Worm (Caenorhabditis elegans) whole organism, L2 larva: ENCODE results near the gene Y71H2AM.12.
A peak's percentile ranks its signal among the peaks of the same experiment; 100 is the strongest.

ENCODE experiments used
- F13H6.1 ChIP-seq: sonication (generic microtip); optimal IDR thresholded peaks from 2 replicates; lab custom pipeline; 2016; ENCODE audit warnings: missing genetic modification characterization, missing compliant biosample characterization
- R02D3.7 ChIP-seq: fragments of 150-350 bp; optimal IDR thresholded peaks from 2 replicates; lab custom pipeline; 2014; ENCODE audit warnings: missing biosample characterization, missing genetic modification characterization
- Y55F3AM.14 ChIP-seq: fragments of 200-800 bp; sonication (Bioruptor generic); optimal IDR thresholded peaks from 2 replicates; lab custom pipeline; 2018; ENCODE audit warnings: mild to moderate bottlenecking, missing genetic modification characterization, missing compliant biosample characterization
- ZK546.5 ChIP-seq: sonication (generic microtip); optimal IDR thresholded peaks from 2 replicates; lab custom pipeline; 2017; ENCODE audit warnings: missing biosample characterization, missing genetic modification characterization
- alr-1 ChIP-seq: fragments of 150-350 bp; optimal IDR thresholded peaks from 2 replicates; lab custom pipeline; 2014; ENCODE audit warnings: missing biosample characterization, missing genetic modification characterization
- aly-2 ChIP-seq: fragments of 150-350 bp; optimal IDR thresholded peaks from 2 replicates; lab custom pipeline; 2014; ENCODE audit warnings: missing biosample characterization, missing genetic modification characterization
- ceh-82 ChIP-seq: fragments of 150-350 bp; optimal IDR thresholded peaks from 2 replicates; lab custom pipeline; 2014; ENCODE audit warnings: missing biosample characterization, missing genetic modification characterization
- crh-2 ChIP-seq: sonication (generic microtip); optimal IDR thresholded peaks from 2 replicates; lab custom pipeline; 2017; ENCODE audit warnings: missing biosample characterization, missing genetic modification characterization
- dmd-4 ChIP-seq: sonication (generic microtip); optimal IDR thresholded peaks from 2 replicates; lab custom pipeline; 2017; ENCODE audit warnings: missing biosample characterization, missing genetic modification characterization
- egl-27 ChIP-seq: sonication (generic microtip); optimal IDR thresholded peaks from 3 replicates; lab custom pipeline; 2017; ENCODE audit warnings: missing biosample characterization, missing genetic modification reagents, missing genetic modification characterization
- elt-1 ChIP-seq: fragments of 150-350 bp; optimal IDR thresholded peaks from 2 replicates; lab custom pipeline; 2014; ENCODE audit warnings: missing biosample characterization, missing genetic modification characterization
- elt-3 ChIP-seq: sonication (generic microtip); optimal IDR thresholded peaks from 2 replicates; lab custom pipeline; 2017; ENCODE audit warnings: missing biosample characterization, missing genetic modification characterization
- fos-1 ChIP-seq: fragments of 150-350 bp; optimal IDR thresholded peaks from 2 replicates; lab custom pipeline; 2014; ENCODE audit warnings: missing biosample characterization, missing genetic modification characterization
- gmeb-1 ChIP-seq: fragments of 150-350 bp; optimal IDR thresholded peaks from 2 replicates; lab custom pipeline; 2014; ENCODE audit warnings: missing biosample characterization, missing genetic modification characterization
- lin-11 ChIP-seq: fragments of 150-350 bp; sonication (generic microtip); optimal IDR thresholded peaks from 2 replicates; lab custom pipeline; 2014; ENCODE audit warnings: missing biosample characterization, missing genetic modification characterization, inconsistent platforms, mixed read lengths
- lin-13 ChIP-seq: fragments of 150-350 bp; optimal IDR thresholded peaks from 2 replicates; lab custom pipeline; 2014; ENCODE audit warnings: missing biosample characterization, missing genetic modification reagents, missing genetic modification characterization
- lin-39 ChIP-seq: fragments of 150-350 bp; optimal IDR thresholded peaks from 2 replicates; lab custom pipeline; 2014; ENCODE audit warnings: missing biosample characterization, missing genetic modification reagents, missing genetic modification characterization
- lsy-2 ChIP-seq, 2 experiments: fragments of 150-350 bp in 1 of 2; sonication (generic microtip) in 1 of 2; optimal IDR thresholded peaks; 2 replicates each; lab custom pipeline; 2014 to 2017; ENCODE audit warnings: missing biosample characterization in 2 of 2, missing genetic modification characterization in 2 of 2
- mab-5 ChIP-seq: fragments of 150-350 bp; optimal IDR thresholded peaks from 2 replicates; lab custom pipeline; 2014; ENCODE audit warnings: missing biosample characterization, missing genetic modification characterization
- mdl-1 ChIP-seq, 2 experiments: fragments of 150-350 bp in 1 of 2; sonication (generic microtip) in 1 of 2; optimal IDR thresholded peaks; 2 replicates each; lab custom pipeline; 2017; ENCODE audit warnings: missing biosample characterization in 2 of 2, missing genetic modification characterization in 2 of 2
- nhr-10 ChIP-seq: sonication (generic microtip); optimal IDR thresholded peaks from 2 replicates; lab custom pipeline; 2017; ENCODE audit warnings: missing biosample characterization, missing genetic modification characterization
- nhr-11 ChIP-seq: fragments of 150-350 bp; optimal IDR thresholded peaks from 2 replicates; lab custom pipeline; 2014; ENCODE audit warnings: missing biosample characterization, missing genetic modification characterization
- nhr-12 ChIP-seq: fragments of 150-350 bp; optimal IDR thresholded peaks from 2 replicates; lab custom pipeline; 2014; ENCODE audit warnings: missing biosample characterization, missing genetic modification characterization
- nhr-129 ChIP-seq: fragments of 150-350 bp; optimal IDR thresholded peaks from 2 replicates; lab custom pipeline; 2014; ENCODE audit warnings: missing biosample characterization, missing genetic modification characterization
- nhr-21 ChIP-seq: fragments of 150-350 bp; optimal IDR thresholded peaks from 2 replicates; lab custom pipeline; 2014; ENCODE audit warnings: missing biosample characterization, missing genetic modification characterization
- peb-1 ChIP-seq: fragments of 150-350 bp; optimal IDR thresholded peaks from 2 replicates; lab custom pipeline; 2014; ENCODE audit warnings: missing biosample characterization, missing genetic modification characterization
- sem-4 ChIP-seq: fragments of 150-350 bp; optimal IDR thresholded peaks from 2 replicates; lab custom pipeline; 2014; ENCODE audit warnings: missing biosample characterization, missing genetic modification reagents, missing genetic modification characterization
- skn-1 ChIP-seq: sonication (generic microtip); optimal IDR thresholded peaks from 2 replicates; lab custom pipeline; 2017; ENCODE audit warnings: missing biosample characterization, missing genetic modification characterization
- sma-3 ChIP-seq: sonication (generic microtip); optimal IDR thresholded peaks from 2 replicates; lab custom pipeline; 2016; ENCODE audit warnings: missing genetic modification reagents, missing genetic modification characterization, missing compliant biosample characterization
- snpc-4 ChIP-seq: fragments of 150-350 bp; optimal IDR thresholded peaks from 2 replicates; lab custom pipeline; 2014; ENCODE audit warnings: missing biosample characterization, missing genetic modification characterization
- unc-39 ChIP-seq: fragments of 150-350 bp; optimal IDR thresholded peaks from 2 replicates; lab custom pipeline; 2014; ENCODE audit warnings: missing biosample characterization, missing genetic modification characterization
- zag-1 ChIP-seq: fragments of 150-350 bp; optimal IDR thresholded peaks from 2 replicates; lab custom pipeline; 2014; ENCODE audit warnings: missing biosample characterization, missing genetic modification characterization
- ztf-11 ChIP-seq: sonication (generic microtip); optimal IDR thresholded peaks from 2 replicates; lab custom pipeline; 2017; ENCODE audit warnings: missing biosample characterization, missing genetic modification characterization

Gene Y71H2AM.12

ce11 chrIII:2687412-2687811 is 46.5 kb downstream of the Y71H2AM.12 start:
- TF ChIP-seq gmeb-1 (tag; lab: Kevin White, UChicago) (no peak), snpc-4 (no peak), fos-1 (peak; percentile 69), crh-2 (peak; percentile 45)

DNA sequence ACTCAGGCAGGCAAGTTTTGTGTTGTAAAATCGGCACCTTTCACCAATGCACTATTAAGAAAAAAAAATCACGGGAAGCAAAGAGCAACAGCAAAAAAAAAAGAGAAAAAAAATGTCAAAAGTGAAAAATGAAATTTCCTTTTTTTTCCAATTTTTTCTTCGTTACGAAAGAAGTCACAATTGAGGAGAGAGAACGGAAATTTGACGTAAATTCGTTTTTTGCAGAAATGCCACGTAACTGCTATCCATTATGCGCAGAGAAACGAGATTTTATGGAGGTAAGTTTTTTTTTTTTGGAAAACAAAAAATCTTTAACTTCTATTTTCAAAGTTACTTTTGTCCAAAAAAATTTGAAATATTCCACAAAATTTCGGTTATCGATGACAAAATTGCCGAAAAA is 47.2 kb downstream of the Y71H2AM.12 start:
- no peak for TF ChIP-seq elt-3 (tag; lab: Kevin White, UChicago)
- TF ChIP-seq crh-2, result peak; percentile 7
- TF ChIP-seq elt-1 (tag; lab: Kevin White, UChicago), result no peak

DNA sequence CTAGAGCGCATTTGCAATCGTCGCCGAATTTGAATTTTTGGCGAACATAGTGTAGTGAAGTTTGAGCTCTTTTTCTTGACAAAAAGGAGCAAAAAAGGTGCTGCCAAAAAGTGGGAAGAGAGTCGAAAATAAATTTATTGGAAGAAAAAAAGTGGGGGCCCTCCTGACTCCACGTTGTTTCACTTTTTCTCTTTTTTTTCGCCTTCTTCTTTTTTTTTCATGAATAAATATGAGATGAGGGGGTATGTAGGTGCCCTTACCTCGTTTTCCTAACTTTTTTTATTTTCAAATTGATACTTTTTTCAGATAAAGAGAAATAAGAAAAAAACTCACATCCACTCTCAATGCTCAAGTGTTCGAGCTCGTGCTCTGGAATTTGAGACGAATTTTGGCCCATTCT is 47.8 kb downstream of the Y71H2AM.12 start, which contains the start of the genes Y71H2AL.2, Y71H2AL.4 and pbo-1:
TSS of gene Y71H2AL.2 (plus strand) at position 301 of the 400 bp plus-strand sequence.
TSS of gene Y71H2AL.4 (plus strand) at position 345 of the 400 bp plus-strand sequence.
TSS of gene pbo-1 (minus strand) at position 400 of the 400 bp plus-strand sequence.
- TF ChIP-seq sem-4 (tag; lab: Kevin White, UChicago) (no peak), ztf-11 (tag; lab: Kevin White, UChicago) (no peak), ZK546.5 (tag; lab: Kevin White, UChicago) (no peak), peb-1 (tag; lab: Kevin White, UChicago) (no peak), egl-27 (tag; lab: Kevin White, UChicago) (no peak)

ce11 chrIII:2683403-2683802 is 50.5 kb downstream of the Y71H2AM.12 start:
- no peak for TF ChIP-seq R02D3.7
- TF ChIP-seq alr-1 (tag; lab: Kevin White, UChicago), result no peak
- TF ChIP-seq elt-3 (tag; lab: Kevin White, UChicago), result no peak
- no peak for TF ChIP-seq lin-39 (tag; lab: Kevin White, UChicago)
- TF ChIP-seq Y55F3AM.14 (GFP tag; lab: Kevin White, UChicago), result no peak
- TF ChIP-seq lsy-2 (tag; optimal IDR thresholded peaks at IDR 0.05; lab: Kevin White, UChicago), result no peak
- no peak for TF ChIP-seq mdl-1 (tag; optimal IDR thresholded peaks at IDR 0.05; lab: Kevin White, UChicago)
- no peak for TF ChIP-seq mab-5 (tag; lab: Kevin White, UChicago)
- no peak for TF ChIP-seq ceh-82 (tag; lab: Kevin White, UChicago)
- no peak for TF ChIP-seq dmd-4
- no peak for TF ChIP-seq nhr-10 (tag; lab: Kevin White, UChicago)

DNA sequence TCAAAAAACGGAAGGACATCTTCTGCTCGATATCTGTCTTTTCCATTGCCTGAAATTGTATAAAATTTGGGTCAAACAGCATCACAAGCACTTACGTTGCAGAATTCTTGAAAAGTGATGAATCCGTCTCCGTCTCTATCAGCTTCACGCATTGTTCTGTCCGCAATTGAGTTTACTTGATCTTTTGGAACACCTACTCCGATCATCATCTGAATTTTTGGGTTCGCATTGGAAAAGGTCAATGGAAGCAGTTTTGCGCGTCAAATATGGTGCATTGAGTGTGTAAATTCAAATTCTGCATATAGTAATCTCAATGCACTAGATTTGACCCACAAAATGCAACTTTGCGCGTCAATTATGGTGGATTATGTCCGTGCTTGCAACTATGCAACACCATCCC is 52.3 kb downstream of the Y71H2AM.12 start:
- no peak for TF ChIP-seq lin-11 (tag; lab: Kevin White, UChicago)
- no peak for TF ChIP-seq crh-2
- TF ChIP-seq skn-1, result no peak
- no peak for TF ChIP-seq nhr-11 (tag; lab: Kevin White, UChicago)
- no peak for TF ChIP-seq R02D3.7
- TF ChIP-seq nhr-21, result no peak
- no peak for TF ChIP-seq mdl-1 (tag; optimal IDR thresholded peaks at IDR 0.05; lab: Kevin White, UChicago)
- no peak for TF ChIP-seq alr-1 (tag; lab: Kevin White, UChicago)
- TF ChIP-seq nhr-12 (tag; lab: Kevin White, UChicago), result no peak
- no peak for TF ChIP-seq ZK546.5 (tag; lab: Kevin White, UChicago)
- TF ChIP-seq nhr-129, result no peak
- TF ChIP-seq F13H6.1 (tag; lab: Kevin White, UChicago), result no peak
- no peak for TF ChIP-seq unc-39 (tag; lab: Kevin White, UChicago)
- no peak for TF ChIP-seq aly-2 (tag; lab: Kevin White, UChicago)
- no peak for TF ChIP-seq fos-1
- TF ChIP-seq sma-3, result no peak
- no peak for TF ChIP-seq zag-1
- no peak for TF ChIP-seq lin-13
- no peak for TF ChIP-seq Y55F3AM.14 (GFP tag; lab: Kevin White, UChicago)
